Worm (Caenorhabditis elegans): ENCODE data around the gene T11G6.2.

Gene T11G6.2

DNA sequence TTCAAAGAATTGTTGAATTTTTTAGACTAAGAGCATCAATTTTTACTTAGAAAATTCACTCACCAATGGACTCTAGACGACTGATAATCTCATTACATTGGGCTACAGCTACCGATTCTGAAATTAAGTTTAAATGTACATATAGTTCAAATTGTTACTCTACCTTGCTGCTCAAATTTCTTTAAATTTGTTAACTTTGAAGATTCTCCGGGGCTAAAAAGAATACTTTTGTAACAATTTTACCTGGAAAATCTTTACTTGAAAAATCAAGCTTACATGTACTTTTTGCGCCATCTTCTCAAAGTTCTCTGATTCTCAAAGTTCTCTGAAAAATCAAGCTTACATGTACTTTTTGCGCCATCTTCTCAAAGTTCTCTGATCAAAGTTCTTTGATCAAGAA lies 21.2 kb upstream of the T11G6.2 start, which contains the start of gene sdz-13:
Gene sdz-13 (minus strand): TSS at position 101 of the 400 bp plus-strand sequence.
- no peak for TF ChIP-seq ZK546.5 (tag; optimal IDR thresholded peaks at IDR 0.05)
- no peak for TF ChIP-seq egl-27 (tag; optimal IDR thresholded peaks at IDR 0.05)
- TF ChIP-seq nhr-76 (tag; optimal IDR thresholded peaks at IDR 0.05), result no peak
- TF ChIP-seq nhr-77 (tag; optimal IDR thresholded peaks at IDR 0.05), result no peak
- TF ChIP-seq elt-2 (tag; optimal IDR thresholded peaks at IDR 0.05), result no peak
- TF ChIP-seq nhr-25 (tag; optimal IDR thresholded peaks at IDR 0.05), result no peak
- TF ChIP-seq skn-1 (tag; optimal IDR thresholded peaks at IDR 0.05), result no peak
- TF ChIP-seq nhr-23 (tag; optimal IDR thresholded peaks at IDR 0.05), result no peak
- no peak for TF ChIP-seq lin-39 (tag; optimal IDR thresholded peaks at IDR 0.05)
- no peak for TF ChIP-seq ztf-11 (tag; optimal IDR thresholded peaks at IDR 0.05)
- no peak for TF ChIP-seq nhr-12 (tag; optimal IDR thresholded peaks at IDR 0.05)
- TF ChIP-seq sea-2 (GFP tag; optimal IDR thresholded peaks at IDR 0.05), result no peak

- TF ChIP-seq fos-1 (tag; optimal IDR thresholded peaks at IDR 0.05) (no peak), snpc-4 (tag; optimal IDR thresholded peaks at IDR 0.05) (no peak), lsy-12 (tag; optimal IDR thresholded peaks at IDR 0.05) (no peak), ceh-82 (tag; optimal IDR thresholded peaks at IDR 0.05) (no peak), egl-27 (tag; optimal IDR thresholded peaks at IDR 0.05) (no peak), eor-1 (tag; optimal IDR thresholded peaks at IDR 0.05) (no peak), nhr-28 (tag; optimal IDR thresholded peaks at IDR 0.05) (no peak), ceh-9 (tag; optimal IDR thresholded peaks at IDR 0.05) (no peak), tbx-2 (tag; optimal IDR thresholded peaks at IDR 0.05) (no peak), skn-1 (tag; optimal IDR thresholded peaks at IDR 0.05) (no peak), sea-2 (GFP tag; optimal IDR thresholded peaks at IDR 0.05) (no peak), jun-1 (tag; optimal IDR thresholded peaks at IDR 0.05) (no peak), nhr-237 (tag; optimal IDR thresholded peaks at IDR 0.05) (no peak), ceh-16 (tag; optimal IDR thresholded peaks at IDR 0.05) (no peak), nhr-67 (tag; optimal IDR thresholded peaks at IDR 0.05) (no peak), nhr-43 (tag; optimal IDR thresholded peaks at IDR 0.05; ENCODE audit: poor library complexity, severe bottlenecking) (no peak), pha-4 (tag; optimal IDR thresholded peaks at IDR 0.05) (no peak), elt-1 (tag; optimal IDR thresholded peaks at IDR 0.05) (no peak), R02D3.7 (tag; optimal IDR thresholded peaks at IDR 0.05) (no peak), unc-62 (GFP tag; optimal IDR thresholded peaks at IDR 0.05) (no peak)
Observed at ce11 chrIV:10876844-10877243, 18.5 kb upstream of the T11G6.2 start, which contains the start of gene fipr-14. TSS of gene fipr-14 (plus strand) at chrIV:10877144.

ce11 chrIV:10874527-10874926 lies 16.2 kb upstream of the T11G6.2 start, which contains the start of gene F13E9.12:
TSS of gene F13E9.12 (minus strand) at chrIV:10874627.
- TF ChIP-seq fkh-2 (tag; optimal IDR thresholded peaks at IDR 0.05) (no peak), egl-27 (tag; optimal IDR thresholded peaks at IDR 0.05) (no peak), elt-1 (tag; optimal IDR thresholded peaks at IDR 0.05) (peak; percentile 35), ceh-16 (tag; optimal IDR thresholded peaks at IDR 0.05) (no peak), nhr-76 (tag; optimal IDR thresholded peaks at IDR 0.05) (no peak)

- TF ChIP-seq nhr-43 (tag; optimal IDR thresholded peaks at IDR 0.05; ENCODE audit: poor library complexity, severe bottlenecking) (no peak), nhr-23 (tag; optimal IDR thresholded peaks at IDR 0.05) (no peak), ZK546.5 (tag; optimal IDR thresholded peaks at IDR 0.05) (no peak)
Observed at ce11 chrIV:10870158-10870557, 11.9 kb upstream of the T11G6.2 start.

DNA sequence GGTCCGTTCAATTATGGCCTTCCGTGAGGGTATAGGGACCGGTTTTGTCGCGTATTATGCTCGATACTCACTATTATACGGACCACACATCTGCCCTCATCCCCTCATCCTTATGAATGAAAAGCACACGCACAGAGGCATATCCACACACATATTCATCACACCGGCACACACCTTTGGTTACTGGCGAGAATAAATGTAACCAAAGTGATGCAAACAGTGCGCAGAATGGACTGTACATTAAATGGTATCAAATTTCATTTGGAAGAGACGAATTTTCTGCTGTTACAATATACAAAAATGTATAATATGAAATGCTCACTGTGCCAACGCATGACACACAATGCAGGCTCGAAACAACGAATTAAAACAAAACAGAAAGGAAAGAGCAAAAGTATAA lies 11.3 kb upstream of the T11G6.2 start:
- TF ChIP-seq ztf-4 (tag; optimal IDR thresholded peaks at IDR 0.05), result no peak
- no peak for TF ChIP-seq mdl-1 (tag; optimal IDR thresholded peaks at IDR 0.05)
- no peak for TF ChIP-seq fkh-2 (tag; optimal IDR thresholded peaks at IDR 0.05)
- TF ChIP-seq nhr-23 (tag; optimal IDR thresholded peaks at IDR 0.05), result no peak
- TF ChIP-seq sea-2 (GFP tag; optimal IDR thresholded peaks at IDR 0.05), result no peak
- TF ChIP-seq ZK546.5 (tag; optimal IDR thresholded peaks at IDR 0.05), result no peak
- no peak for TF ChIP-seq ceh-28 (tag; optimal IDR thresholded peaks at IDR 0.05)
- no peak for TF ChIP-seq fkh-10 (GFP tag; optimal IDR thresholded peaks at IDR 0.05)
- no peak for TF ChIP-seq nhr-28 (tag; optimal IDR thresholded peaks at IDR 0.05)
- no peak for TF ChIP-seq ceh-16 (tag; optimal IDR thresholded peaks at IDR 0.05)
- no peak for TF ChIP-seq nhr-43 (tag; optimal IDR thresholded peaks at IDR 0.05; ENCODE audit: poor library complexity, severe bottlenecking)
- no peak for TF ChIP-seq elt-2 (tag; optimal IDR thresholded peaks at IDR 0.05)
- no peak for TF ChIP-seq elt-3 (tag; optimal IDR thresholded peaks at IDR 0.05)
